Fruit fly (Drosophila melanogaster) whole organism, pupa: ENCODE results near the gene pum.
A peak's percentile ranks its signal among the peaks of the same experiment; 100 is the strongest.

Source experiments
- CG10348 ChIP-seq: fragments of 200-800 bp; sonication (Bioruptor generic); IDR thresholded peaks from 2 replicates; pipeline ENCODE4 v1.3.6; 2022; ENCODE audit warnings: missing biosample characterization, missing genetic modification characterization
- CG12605 ChIP-seq: fragments of 200-800 bp; sonication (Bioruptor generic); IDR thresholded peaks from 2 replicates; pipeline ENCODE4 v1.3.6; 2022; ENCODE audit warnings: missing biosample characterization, missing genetic modification characterization
- CG13204 ChIP-seq: fragments of 200-800 bp; sonication (Bioruptor generic); optimal IDR thresholded peaks from 2 replicates; lab custom pipeline; 2018; ENCODE audit warnings: missing biosample characterization, mild to moderate bottlenecking, missing genetic modification characterization, moderate library complexity
- CG32121 ChIP-seq: fragments of 200-800 bp; sonication (Bioruptor generic); IDR thresholded peaks from 2 replicates; pipeline ENCODE4 v1.3.6; 2022; ENCODE audit warnings: missing biosample characterization, missing genetic modification characterization
- CG8159 ChIP-seq: fragments of 200-800 bp; sonication (Bioruptor generic); optimal IDR thresholded peaks from 3 replicates; lab custom pipeline; 2018; ENCODE audit warnings: missing biosample characterization, mild to moderate bottlenecking, missing genetic modification characterization, moderate library complexity
- CG8301 ChIP-seq: fragments of 200-800 bp; sonication (Bioruptor generic); optimal IDR thresholded peaks from 2 replicates; lab custom pipeline; 2018; ENCODE audit warnings: missing biosample characterization, mild to moderate bottlenecking, missing genetic modification characterization
- CG9948 ChIP-seq: fragments of 200-800 bp; sonication (Bioruptor generic); optimal IDR thresholded peaks from 2 replicates; lab custom pipeline; 2018; ENCODE audit warnings: missing biosample characterization, mild to moderate bottlenecking, missing genetic modification characterization, moderate library complexity
- D1 ChIP-seq: fragments of 200-800 bp; sonication (Bioruptor generic); optimal IDR thresholded peaks from 2 replicates; lab custom pipeline; 2018; ENCODE audit warnings: missing biosample characterization, mild to moderate bottlenecking, missing genetic modification characterization, moderate library complexity
- EcR ChIP-seq: fragments of 200-800 bp; sonication (Bioruptor generic); optimal IDR thresholded peaks from 3 replicates; lab custom pipeline; 2019; ENCODE audit warnings: missing biosample characterization, missing genetic modification characterization, mild to moderate bottlenecking, moderate library complexity, missing genetic modification reagents
- Pif1A ChIP-seq: fragments of 200-800 bp; sonication (Bioruptor generic); optimal IDR thresholded peaks from 3 replicates; lab custom pipeline; 2016; ENCODE audit warnings: missing biosample characterization, missing genetic modification characterization
- Snoo ChIP-seq: fragments of 200-800 bp; sonication (Bioruptor generic); optimal IDR thresholded peaks from 3 replicates; lab custom pipeline; 2017; ENCODE audit warnings: missing biosample characterization, mild to moderate bottlenecking, missing genetic modification characterization, inconsistent platforms
- gl ChIP-seq: fragments of 200-800 bp; sonication (Bioruptor generic); optimal IDR thresholded peaks from 2 replicates; lab custom pipeline; 2018; ENCODE audit warnings: missing biosample characterization, mild to moderate bottlenecking, missing genetic modification characterization

dm6 chr3R:9053850-9054441, 183.5 kb downstream of the pum start:
- TF ChIP-seq CG9948 (peak; percentile 40), EcR (GFP tag; lab: Kevin White, UChicago) (no peak), Snoo (tag; lab: Kevin White, UChicago) (peak; percentile 10), CG32121 (no peak), gl (tag; lab: Kevin White, UChicago) (no peak), CG8159 (peak; percentile 71), D1 (tag; lab: Kevin White, UChicago) (no peak), CG13204 (GFP tag; lab: Kevin White, UChicago) (no peak), CG12605 (GFP tag; lab: Robert Waterston, UW) (no peak), CG10348 (GFP tag; lab: Robert Waterston, UW) (no peak), Pif1A (GFP tag; lab: Kevin White, UChicago) (peak; percentile 53), CG8301 (tag; lab: Kevin White, UChicago) (peak; percentile 57)
